Fruit fly (Drosophila melanogaster): ENCODE data around the gene CG17917.

CG17917 gene

dm6 chr3R:6352893-6353623 lies 11.3 kb downstream of the CG17917 start (continued):
- TF ChIP-seq CG15011 (GFP tag; optimal IDR thresholded peaks at IDR 0.05): no peak
- TF ChIP-seq CG30020 (tag; optimal IDR thresholded peaks at IDR 0.05): no peak
- peak; percentile 4 for TF ChIP-seq Fer3 (tag; optimal IDR thresholded peaks at IDR 0.05)
- peak; percentile 26 for TF ChIP-seq PHDP (tag; optimal IDR thresholded peaks at IDR 0.05)
- TF ChIP-seq ranshi (GFP tag; IDR thresholded peaks at IDR 0.05): no peak
- TF ChIP-seq CG9932 (GFP tag; IDR thresholded peaks at IDR 0.05): no peak
- no peak for TF ChIP-seq CG9797 (GFP tag; optimal IDR thresholded peaks at IDR 0.05)
- TF ChIP-seq Sry-δ (GFP tag; optimal IDR thresholded peaks at IDR 0.05): no peak
- no peak for TF ChIP-seq NC2α (GFP tag; optimal IDR thresholded peaks at IDR 0.05)
- TF ChIP-seq onecut (GFP tag; IDR thresholded peaks at IDR 0.05): no peak
- no peak for TF ChIP-seq CG18476 (GFP tag; optimal IDR thresholded peaks at IDR 0.05)
- TF ChIP-seq Tbp (GFP tag; optimal IDR thresholded peaks at IDR 0.05): no peak
- TF ChIP-seq CG17361 (GFP tag; IDR thresholded peaks at IDR 0.05): peak; percentile 49; the same call in 2 of the 3 replicates
- TF ChIP-seq CG1603 (tag; optimal IDR thresholded peaks at IDR 0.05): peak; percentile 33
- TF ChIP-seq knrl (GFP tag; IDR thresholded peaks at IDR 0.05; ENCODE audit: partially characterized antibody): no peak
- peak; percentile 1 for TF ChIP-seq D19A (tag; optimal IDR thresholded peaks at IDR 0.05)
- no peak for TF ChIP-seq gro (GFP tag; optimal IDR thresholded peaks at IDR 0.05)
- TF ChIP-seq CG12071 (GFP tag; optimal IDR thresholded peaks at IDR 0.05): peak; percentile 8
- no peak for TF ChIP-seq CG13775 (GFP tag; optimal IDR thresholded peaks at IDR 0.05)
- TF ChIP-seq stc (GFP tag; IDR thresholded peaks at IDR 0.05): 0 out of 2 replicates have a peak, but pooled peaks have one; percentile 10
- TF ChIP-seq Sin3A (optimal IDR thresholded peaks at IDR 0.05): no peak
- TF ChIP-seq CG7372 (GFP tag; IDR thresholded peaks at IDR 0.05): no peak
- TF ChIP-seq jumu (GFP tag; optimal IDR thresholded peaks at IDR 0.05): peak; percentile 4
- TF ChIP-seq CG3065 (GFP tag; optimal IDR thresholded peaks at IDR 0.05): no peak
- TF ChIP-seq HLHmδ (GFP tag; optimal IDR thresholded peaks at IDR 0.05): no peak
- peak; percentile 28 for TF ChIP-seq CG3281 (GFP tag; optimal IDR thresholded peaks at IDR 0.05)
- no peak for TF ChIP-seq CG17612 (GFP tag; IDR thresholded peaks at IDR 0.05)
- no peak for TF ChIP-seq CG13894 (tag; optimal IDR thresholded peaks at IDR 0.05)
- TF ChIP-seq ci (GFP tag; IDR thresholded peaks at IDR 0.05): peak; percentile 40; the same call in 2 of the 3 replicates
- TF ChIP-seq Dp (GFP tag; optimal IDR thresholded peaks at IDR 0.05): no peak
- TF ChIP-seq CG7839 (tag; optimal IDR thresholded peaks at IDR 0.05): peak; percentile 60
- no peak for TF ChIP-seq CG32532 (GFP tag; IDR thresholded peaks at IDR 0.05)
- no peak for TF ChIP-seq ssp (GFP tag; IDR thresholded peaks at IDR 0.05)
- no peak for TF ChIP-seq CG11093 (GFP tag; IDR thresholded peaks at IDR 0.05)
- no peak; the same call in 2 of the 3 replicates for TF ChIP-seq B-H1 (GFP tag; IDR thresholded peaks at IDR 0.05)
- TF ChIP-seq amos (GFP tag; IDR thresholded peaks at IDR 0.05; ENCODE audit: partially characterized antibody): no peak
- TF ChIP-seq CG1832 (GFP tag; optimal IDR thresholded peaks at IDR 0.05): no peak
- peak; percentile 15 for TF ChIP-seq CG13296 (GFP tag; optimal IDR thresholded peaks at IDR 0.05)
- no peak for TF ChIP-seq Ets65A (GFP tag)
- TF ChIP-seq HLH4C (GFP tag; IDR thresholded peaks at IDR 0.05; ENCODE audit: partially characterized antibody): no peak
- no peak for TF ChIP-seq CG6175 (GFP tag; IDR thresholded peaks at IDR 0.05)
- TF ChIP-seq CG6854 (GFP tag; optimal IDR thresholded peaks at IDR 0.05): no peak
- no peak for TF ChIP-seq stwl (tag; optimal IDR thresholded peaks at IDR 0.05)
- no peak for TF ChIP-seq TFAM (GFP tag; optimal IDR thresholded peaks at IDR 0.05)
- TF ChIP-seq wek (GFP tag; optimal IDR thresholded peaks at IDR 0.05): no peak
- peak; percentile 45 for TF ChIP-seq CG4820 (GFP tag; optimal IDR thresholded peaks at IDR 0.05)
- TF ChIP-seq aop (GFP tag; IDR thresholded peaks at IDR 0.05): no peak
- peak; percentile 48 for TF ChIP-seq CG9437 (GFP tag; optimal IDR thresholded peaks at IDR 0.05)
- no peak for TF ChIP-seq slp2 (GFP tag; optimal IDR thresholded peaks at IDR 0.05)
- no peak for TF ChIP-seq sna (GFP tag; IDR thresholded peaks at IDR 0.05; ENCODE audit: partially characterized antibody)
- no peak for TF ChIP-seq Oaz (GFP tag; IDR thresholded peaks at IDR 0.05)
